Worm (Caenorhabditis elegans) whole organism, L2 larva: ENCODE data around the gene clu-1.

Experiments used
- F13H6.1 ChIP-seq: sonication (generic microtip); optimal IDR thresholded peaks from 2 replicates; lab custom pipeline; 2016; ENCODE audit warnings: missing genetic modification characterization, missing compliant biosample characterization
- ama-1 ChIP-seq: fragments of 150-350 bp; optimal IDR thresholded peaks from 2 replicates; lab custom pipeline; 2018; ENCODE audit warnings: inconsistent platforms
- ceh-82 ChIP-seq: fragments of 150-350 bp; optimal IDR thresholded peaks from 2 replicates; lab custom pipeline; 2014; ENCODE audit warnings: missing biosample characterization, missing genetic modification characterization
- crh-2 ChIP-seq: sonication (generic microtip); optimal IDR thresholded peaks from 2 replicates; lab custom pipeline; 2017; ENCODE audit warnings: missing biosample characterization, missing genetic modification characterization
- fos-1 ChIP-seq: fragments of 150-350 bp; optimal IDR thresholded peaks from 2 replicates; lab custom pipeline; 2014; ENCODE audit warnings: missing biosample characterization, missing genetic modification characterization
- mbf-1 ChIP-seq: sonication (generic microtip); optimal IDR thresholded peaks from 2 replicates; lab custom pipeline; 2017; ENCODE audit warnings: missing biosample characterization, missing genetic modification characterization
- nhr-25 ChIP-seq: fragments of 150-350 bp; sonication (generic microtip); optimal IDR thresholded peaks from 3 replicates; lab custom pipeline; 2014; ENCODE audit warnings: missing biosample characterization, missing genetic modification characterization
- snpc-4 ChIP-seq: fragments of 150-350 bp; optimal IDR thresholded peaks from 2 replicates; lab custom pipeline; 2014; ENCODE audit warnings: missing biosample characterization, missing genetic modification characterization
- unc-39 ChIP-seq: fragments of 150-350 bp; optimal IDR thresholded peaks from 2 replicates; lab custom pipeline; 2014; ENCODE audit warnings: missing biosample characterization, missing genetic modification characterization

- TF ChIP-seq ceh-82 (tag; lab: Kevin White, UChicago), result no peak
- no peak for TF ChIP-seq snpc-4 (tag; lab: Kevin White, UChicago)
- TF ChIP-seq ama-1 (lab: Kevin White, UChicago), result no peak
- TF ChIP-seq unc-39 (tag; lab: Kevin White, UChicago), result no peak
- TF ChIP-seq crh-2 (tag; lab: Kevin White, UChicago), result peak; percentile 60
- TF ChIP-seq fos-1 (tag; lab: Kevin White, UChicago), result no peak
- no peak for TF ChIP-seq mbf-1 (tag; lab: Kevin White, UChicago)
- TF ChIP-seq nhr-25 (tag; lab: Kevin White, UChicago), result no peak
- TF ChIP-seq F13H6.1 (tag; lab: Kevin White, UChicago), result no peak
These were observed 7.6 kb upstream of the clu-1 start, which contains the start of gene ZK1098.2 for ce11 chrIII:9528824-9529223.
